Fruit fly (Drosophila melanogaster) S2 (cell line): ENCODE measurements around the gene CG9988.

Experiments
- CG8478 ChIP-seq: fragments of >200 bp; optimal IDR thresholded peaks from 2 replicates; lab custom pipeline; 2018
- CTCF ChIP-seq, 2 experiments: fragments of >200 bp; optimal IDR thresholded peaks; 2 replicates each; lab custom pipeline; 2018

- TF ChIP-seq CG8478 (lab: Kevin White, UChicago) (no peak), CTCF (optimal IDR thresholded peaks at IDR 0.05; lab: Kevin White, UChicago) (no peak)
These were observed 7.5 kb upstream of the CG9988 start for dm6 chr3R:28628696-28629095.
